Fruit fly (Drosophila melanogaster) whole organism, embryonic: ENCODE measurements around the gene ClC-c.

Experiments used
- Awh ChIP-seq: fragments of 200-800 bp; sonication (Bioruptor generic); IDR thresholded peaks from 2 replicates; pipeline ENCODE4, ENCODE4 v1.3.6; 2022; ENCODE audit warnings: missing biosample characterization, missing genetic modification characterization
- BEAF-32 ChIP-seq: fragments of 200-800 bp; sonication (Bioruptor generic); optimal IDR thresholded peaks from 3 replicates; lab custom pipeline; 2017; ENCODE audit warnings: missing biosample characterization, missing genetic modification characterization, mild to moderate bottlenecking, moderate library complexity, missing genetic modification reagents
- BtbVII ChIP-seq: fragments of 200-800 bp; sonication (Bioruptor generic); optimal IDR thresholded peaks from 3 replicates; lab custom pipeline; 2017; ENCODE audit warnings: missing biosample characterization, mild to moderate bottlenecking, missing genetic modification characterization
- CG10321 ChIP-seq: fragments of 200-800 bp; sonication (Bioruptor generic); IDR thresholded peaks from 2 replicates; pipeline ENCODE4 v1.3.6; 2022; ENCODE audit warnings: missing biosample characterization, missing genetic modification characterization
- CG15269 ChIP-seq: fragments of 200-800 bp; sonication (Bioruptor generic); optimal IDR thresholded peaks from 2 replicates; lab custom pipeline; 2018; ENCODE audit warnings: missing biosample characterization, mild to moderate bottlenecking, missing genetic modification characterization, moderate library complexity
- CG15479 ChIP-seq: fragments of 200-800 bp; sonication (Bioruptor generic); optimal IDR thresholded peaks from 3 replicates; lab custom pipeline; 2019; ENCODE audit warnings: missing biosample characterization, mild to moderate bottlenecking, missing genetic modification characterization, moderate library complexity
- CG17186 ChIP-seq: fragments of 200-800 bp; sonication (Bioruptor generic); optimal IDR thresholded peaks from 3 replicates; lab custom pipeline; 2017; ENCODE audit warnings: missing biosample characterization, missing genetic modification reagents, missing genetic modification characterization
- CG18011 ChIP-seq: fragments of 200-800 bp; sonication (Bioruptor generic); optimal IDR thresholded peaks from 2 replicates; lab custom pipeline; 2017; ENCODE audit warnings: missing biosample characterization, missing genetic modification characterization, mild to moderate bottlenecking, moderate library complexity, missing genotype
- CG2116 ChIP-seq: fragments of 200-800 bp; sonication (Bioruptor generic); optimal IDR thresholded peaks from 3 replicates; lab custom pipeline; 2018; ENCODE audit warnings: missing biosample characterization, mild to moderate bottlenecking, missing genetic modification characterization
- CG2889 ChIP-seq: fragments of 200-800 bp; sonication (Bioruptor generic); IDR thresholded peaks from 3 replicates; pipeline ENCODE4 v1.3.6; 2022; ENCODE audit warnings: missing biosample characterization, missing genetic modification characterization
- CG30431 ChIP-seq: fragments of 200-800 bp; sonication (Bioruptor generic); optimal IDR thresholded peaks from 2 replicates; lab custom pipeline; 2017; ENCODE audit warnings: missing biosample characterization, missing genetic modification characterization
- CG31365 ChIP-seq: fragments of 200-800 bp; sonication (Bioruptor generic); optimal IDR thresholded peaks from 2 replicates; lab custom pipeline; 2018; ENCODE audit warnings: missing biosample characterization, mild to moderate bottlenecking, missing genetic modification characterization
- CG3163 ChIP-seq: fragments of 200-800 bp; sonication (Bioruptor generic); optimal IDR thresholded peaks from 3 replicates; lab custom pipeline; 2016; ENCODE audit warnings: missing biosample characterization, missing genetic modification characterization
- CG34376 ChIP-seq: fragments of 200-800 bp; sonication (Bioruptor generic); optimal IDR thresholded peaks from 2 replicates; lab custom pipeline; 2018; ENCODE audit warnings: missing biosample characterization, mild to moderate bottlenecking, missing genetic modification characterization
- CG4360 ChIP-seq: fragments of 200-800 bp; sonication (Bioruptor generic); IDR thresholded peaks from 2 replicates; pipeline ENCODE4 v1.3.6; 2022; ENCODE audit warnings: missing biosample characterization, missing genetic modification characterization
- CG43689 ChIP-seq: fragments of 200-800 bp; sonication (Bioruptor generic); IDR thresholded peaks from 2 replicates; pipeline ENCODE4 v1.3.6; 2022; ENCODE audit warnings: missing biosample characterization, missing genetic modification characterization
- CG5245 ChIP-seq: fragments of 200-800 bp; sonication (Bioruptor generic); optimal IDR thresholded peaks from 3 replicates; lab custom pipeline; 2016; ENCODE audit warnings: missing biosample characterization, missing genetic modification characterization
- CG6791 ChIP-seq: fragments of 200-800 bp; sonication (Bioruptor generic); IDR thresholded peaks from 3 replicates; pipeline ENCODE4 v1.3.6; 2022; ENCODE audit warnings: missing biosample characterization, missing genetic modification characterization; ENCODE audit not compliant: partially characterized antibody
- CG8359 ChIP-seq: fragments of 200-800 bp; sonication (Bioruptor generic); optimal IDR thresholded peaks from 2 replicates; lab custom pipeline; 2017; ENCODE audit warnings: missing biosample characterization, mild to moderate bottlenecking, missing genetic modification characterization, borderline replicate concordance
- CG9215 ChIP-seq: fragments of 200-800 bp; sonication (Bioruptor generic); IDR thresholded peaks from 2 replicates; pipeline ENCODE4 v1.3.6; 2022; ENCODE audit warnings: missing biosample characterization, missing genetic modification characterization
- CoRest ChIP-seq: fragments of 200-800 bp; sonication (Bioruptor generic); optimal IDR thresholded peaks from 3 replicates; lab custom pipeline; 2018; ENCODE audit warnings: missing biosample characterization, mild to moderate bottlenecking, missing genetic modification characterization, moderate library complexity
- CrebB ChIP-seq: fragments of 200-800 bp; sonication (Bioruptor generic); optimal IDR thresholded peaks from 3 replicates; lab custom pipeline; 2018; ENCODE audit warnings: missing biosample characterization, mild to moderate bottlenecking, missing genetic modification characterization
- Elba2 ChIP-seq: fragments of 200-800 bp; sonication (Bioruptor generic); optimal IDR thresholded peaks from 3 replicates; lab custom pipeline; 2016; ENCODE audit warnings: missing biosample characterization, missing genetic modification characterization
- Gug ChIP-seq: fragments of 200-800 bp; sonication (Bioruptor generic); IDR thresholded peaks from 4 replicates; pipeline ENCODE4 v1.3.6; 2022; ENCODE audit warnings: missing biosample characterization, missing genetic modification characterization
- Hr78 ChIP-seq, 2 experiments: fragments of 200-800 bp in 1 of 2; fragments of >200 bp in 1 of 2; sonication (Bioruptor generic) in 1 of 2; optimal IDR thresholded peaks; 2 replicates each; lab custom pipeline; 2017 to 2019; ENCODE audit warnings: missing biosample characterization in 2 of 2, missing genetic modification characterization in 2 of 2, mild to moderate bottlenecking in 1 of 2, moderate library complexity in 1 of 2
- Max ChIP-seq: fragments of 200-800 bp; sonication (Bioruptor generic); optimal IDR thresholded peaks from 2 replicates; lab custom pipeline; 2016; ENCODE audit warnings: missing biosample characterization, mild to moderate bottlenecking, missing genetic modification characterization
- Myb ChIP-seq: fragments of 200-800 bp; sonication (Bioruptor generic); optimal IDR thresholded peaks from 2 replicates; lab custom pipeline; 2016; ENCODE audit warnings: missing biosample characterization, missing genetic modification characterization
- NK7.1 ChIP-seq: fragments of 200-800 bp; sonication (Bioruptor generic); optimal IDR thresholded peaks from 3 replicates; lab custom pipeline; 2016; ENCODE audit warnings: missing biosample characterization, missing genetic modification characterization
- Rx ChIP-seq: fragments of 200-800 bp; sonication (Bioruptor generic); IDR thresholded peaks from 2 replicates; pipeline ENCODE4 v1.3.6; 2022; ENCODE audit warnings: missing biosample characterization, missing genetic modification characterization
- Sry-δ ChIP-seq: fragments of 200-800 bp; sonication (Bioruptor generic); optimal IDR thresholded peaks from 2 replicates; lab custom pipeline; 2016; ENCODE audit warnings: missing biosample characterization, missing genetic modification characterization
- Trl ChIP-seq, 3 experiments: fragments of >200 bp in 2 of 3; fragments of 200-800 bp in 1 of 3; sonication (Bioruptor generic) in 1 of 3; optimal IDR thresholded peaks; 2 replicates in 1 of 3; 3 replicates in 2 of 3; lab custom pipeline; 2016 to 2017; ENCODE audit warnings: missing biosample characterization in 1 of 3, missing genetic modification characterization in 1 of 3
- Vsx1 ChIP-seq: fragments of 200-800 bp; sonication (Bioruptor generic); optimal IDR thresholded peaks from 2 replicates; lab custom pipeline; 2017; ENCODE audit warnings: missing biosample characterization, mild to moderate bottlenecking, missing genetic modification characterization, missing genetic modification reagents
- amos ChIP-seq: fragments of 200-800 bp; sonication (Bioruptor generic); IDR thresholded peaks from 2 replicates; pipeline ENCODE4 v1.3.6; 2022; ENCODE audit warnings: missing biosample characterization, missing genetic modification characterization; ENCODE audit not compliant: partially characterized antibody
- br ChIP-seq: fragments of >200 bp; optimal IDR thresholded peaks from 2 replicates; lab custom pipeline; 2017
- bsh ChIP-seq, 2 experiments: fragments of 200-800 bp; sonication (Bioruptor generic); optimal IDR thresholded peaks; 2 replicates each; lab custom pipeline; 2017 to 2018; ENCODE audit warnings: mild to moderate bottlenecking in 2 of 2, missing biosample characterization in 2 of 2, missing genetic modification characterization in 2 of 2, moderate library complexity in 1 of 2
- btn ChIP-seq: fragments of 200-800 bp; sonication (Bioruptor generic); optimal IDR thresholded peaks from 2 replicates; lab custom pipeline; 2016; ENCODE audit warnings: missing biosample characterization, missing genetic modification characterization
- cad ChIP-seq: fragments of >200 bp; optimal IDR thresholded peaks from 2 replicates; lab custom pipeline; 2017; ENCODE audit warnings: missing biosample characterization, missing genetic modification characterization
- emc ChIP-seq: fragments of 200-800 bp; sonication (Bioruptor generic); optimal IDR thresholded peaks from 2 replicates; lab custom pipeline; 2016; ENCODE audit warnings: missing biosample characterization, missing genetic modification characterization
- ewg ChIP-seq: fragments of 200-800 bp; sonication (Bioruptor generic); optimal IDR thresholded peaks from 3 replicates; lab custom pipeline; 2017; ENCODE audit warnings: mild to moderate bottlenecking, missing biosample characterization, missing genetic modification reagents, missing genetic modification characterization
- inv ChIP-seq: fragments of 200-800 bp; sonication (Bioruptor generic); IDR thresholded peaks from 2 replicates; pipeline ENCODE4 v1.3.6; 2022; ENCODE audit warnings: missing biosample characterization, missing genetic modification characterization; ENCODE audit not compliant: partially characterized antibody
- kah ChIP-seq: fragments of 200-800 bp; sonication (Bioruptor generic); optimal IDR thresholded peaks from 2 replicates; lab custom pipeline; 2018; ENCODE audit warnings: missing biosample characterization, mild to moderate bottlenecking, missing genetic modification characterization
- nmo ChIP-seq: fragments of 200-800 bp; sonication (Bioruptor generic); optimal IDR thresholded peaks from 2 replicates; lab custom pipeline; 2018; ENCODE audit warnings: missing biosample characterization, mild to moderate bottlenecking, missing genetic modification characterization, moderate library complexity
- pita ChIP-seq: fragments of 200-800 bp; sonication (Bioruptor generic); optimal IDR thresholded peaks from 2 replicates; lab custom pipeline; 2017; ENCODE audit warnings: missing biosample characterization, mild to moderate bottlenecking, missing genetic modification characterization
- sisA ChIP-seq: fragments of 200-800 bp; sonication (Bioruptor generic); IDR thresholded peaks from 2 replicates; pipeline ENCODE4 v1.3.6; 2022; ENCODE audit warnings: missing biosample characterization, missing genetic modification characterization
- slou ChIP-seq: fragments of 200-800 bp; sonication (Bioruptor generic); optimal IDR thresholded peaks from 3 replicates; lab custom pipeline; 2016; ENCODE audit warnings: missing biosample characterization, missing genetic modification characterization
- sug ChIP-seq: fragments of 200-800 bp; optimal IDR thresholded peaks from 2 replicates; lab custom pipeline; 2019; ENCODE audit warnings: missing biosample characterization, mild to moderate bottlenecking, missing genetic modification characterization, moderate library complexity
- vfl ChIP-seq: fragments of 200-800 bp; sonication (Bioruptor generic); optimal IDR thresholded peaks from 2 replicates; lab custom pipeline; 2016; ENCODE audit warnings: missing biosample characterization, missing genetic modification characterization
- vvl ChIP-seq: fragments of 200-800 bp; sonication (Bioruptor generic); IDR thresholded peaks from 2 replicates; pipeline ENCODE4 v1.3.6; 2022; ENCODE audit warnings: missing biosample characterization, missing genetic modification characterization
- wek ChIP-seq: fragments of 200-800 bp; sonication (Bioruptor generic); optimal IDR thresholded peaks from 3 replicates; lab custom pipeline; 2018; ENCODE audit warnings: missing biosample characterization, mild to moderate bottlenecking, missing genetic modification characterization, moderate library complexity
- z ChIP-seq: fragments of 200-800 bp; sonication (Bioruptor generic); IDR thresholded peaks from 3 replicates; pipeline ENCODE4 v1.3.6; 2022; ENCODE audit warnings: missing biosample characterization, missing genetic modification characterization

Gene ClC-c

dm6 chr3L:16105528-16105927 lies 15.3 kb downstream of the ClC-c start, which contains the start of the genes IntS9 and CG43295 (continued):
- peak; percentile 61 for TF ChIP-seq Sry-δ (GFP tag; lab: Kevin White, UChicago)
- no peak for TF ChIP-seq pita (GFP tag; lab: Kevin White, UChicago)
- TF ChIP-seq CG4360 (GFP tag; lab: Robert Waterston, UW), result no peak
- peak; percentile 32 for TF ChIP-seq wek (GFP tag; lab: Kevin White, UChicago)
- no peak for TF ChIP-seq cad (GFP tag; lab: Kevin White, UChicago)
- TF ChIP-seq CG9215 (GFP tag; lab: Robert Waterston, UW), result peak; percentile 69
- no peak for TF ChIP-seq CG15479 (GFP tag; lab: Kevin White, UChicago)
- TF ChIP-seq vvl (GFP tag; lab: Robert Waterston, UW), result peak; percentile 93
- no peak for TF ChIP-seq BtbVII (GFP tag; lab: Kevin White, UChicago)
- no peak for TF ChIP-seq CG15269 (tag; lab: Kevin White, UChicago)
- peak; percentile 70 for TF ChIP-seq CG18011 (GFP tag; lab: Kevin White, UChicago)
- no peak for TF ChIP-seq Hr78 (GFP tag; optimal IDR thresholded peaks at IDR 0.05; lab: Kevin White, UChicago)
- TF ChIP-seq Myb (GFP tag; lab: Kevin White, UChicago), result peak; percentile 70
- TF ChIP-seq inv (GFP tag; lab: Robert Waterston, UW), result no peak
- peak; percentile 75 for TF ChIP-seq CG5245 (GFP tag; lab: Kevin White, UChicago)
- peak; percentile 53 for TF ChIP-seq CG43689 (GFP tag; lab: Robert Waterston, UW)
- TF ChIP-seq nmo (GFP tag; lab: Kevin White, UChicago), result peak; percentile 75
- peak; percentile 79 for TF ChIP-seq vfl (GFP tag; lab: Kevin White, UChicago)
- no peak; the same call in 1 of the 2 replicates for TF ChIP-seq amos (GFP tag; lab: Robert Waterston, UW)
- peak; percentile 34 for TF ChIP-seq kah
- peak; percentile 75 for TF ChIP-seq CG30431
- TF ChIP-seq sisA (GFP tag; lab: Robert Waterston, UW), result peak; percentile 86
- peak; percentile 67 for TF ChIP-seq CG2116 (GFP tag; lab: Kevin White, UChicago)
- peak; percentile 62 for TF ChIP-seq NK7.1
- peak; percentile 68 for TF ChIP-seq Gug
- peak; percentile 80 for TF ChIP-seq btn (GFP tag; lab: Kevin White, UChicago)
- no peak for TF ChIP-seq Trl (optimal IDR thresholded peaks at IDR 0.05; lab: Kevin White, UChicago)
- TF ChIP-seq Trl (GFP tag; optimal IDR thresholded peaks at IDR 0.05; lab: Kevin White, UChicago), result peak; percentile 87
- peak; percentile 36 for TF ChIP-seq CG31365 (tag; lab: Kevin White, UChicago)
- peak; percentile 54 for TF ChIP-seq CG17186
- peak; percentile 64 for TF ChIP-seq CG10321 (GFP tag; lab: Robert Waterston, UW)
- peak; percentile 82 for TF ChIP-seq Awh
- no peak for TF ChIP-seq CoRest (tag; lab: Kevin White, UChicago)
- peak; percentile 35 for TF ChIP-seq CG34376
- no peak for TF ChIP-seq sug
- no peak for TF ChIP-seq br
- peak; percentile 78 for TF ChIP-seq Max (GFP tag; lab: Kevin White, UChicago)
- TF ChIP-seq CrebB (tag; lab: Kevin White, UChicago), result peak; percentile 64
- TF ChIP-seq CG8359 (GFP tag; lab: Kevin White, UChicago), result peak; percentile 47
- TF ChIP-seq slou (GFP tag; lab: Kevin White, UChicago), result peak; percentile 67
- TF ChIP-seq Rx (GFP tag; lab: Robert Waterston, UW), result peak; percentile 82
- TF ChIP-seq Vsx1 (GFP tag; lab: Kevin White, UChicago), result no peak
- peak; percentile 25 for TF ChIP-seq BEAF-32
- no peak for TF ChIP-seq CG6791
- TF ChIP-seq CG2889 (GFP tag; lab: Robert Waterston, UW), result peak; percentile 67; the same call in 2 of the 3 replicates
- TF ChIP-seq bsh (GFP tag; optimal IDR thresholded peaks at IDR 0.05; lab: Kevin White, UChicago), result peak in 1 of 2 experiments; percentile 88
- TF ChIP-seq ewg (GFP tag; lab: Kevin White, UChicago), result peak; percentile 63
- TF ChIP-seq emc (GFP tag; lab: Kevin White, UChicago), result peak; percentile 53
- peak; percentile 73 for TF ChIP-seq CG3163 (GFP tag; lab: Kevin White, UChicago)
- TF ChIP-seq z (GFP tag; lab: Robert Waterston, UW), result no peak
- peak; percentile 69 for TF ChIP-seq Elba2 (GFP tag; lab: Kevin White, UChicago)
